Worm (Caenorhabditis elegans): Measurements from ENCODE around the gene ZC239.20.

DNA sequence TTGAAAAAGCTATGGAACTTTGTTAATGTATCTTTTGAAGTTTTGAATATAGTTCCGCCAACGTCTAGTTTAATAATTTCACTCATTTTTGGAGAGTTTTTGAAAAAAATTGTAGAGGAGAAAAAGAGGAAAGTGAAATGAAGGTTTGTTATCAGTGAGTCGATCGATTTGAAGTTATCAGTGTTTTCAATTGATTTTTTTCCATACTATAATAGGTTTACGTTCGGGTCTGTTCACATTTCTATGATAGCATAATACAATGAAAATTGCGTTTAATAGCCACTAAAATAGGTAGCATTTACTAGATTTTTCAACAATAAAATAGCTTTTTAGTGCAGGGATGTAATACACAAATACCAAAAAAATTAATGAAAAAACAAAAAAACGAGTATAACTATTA, 18.9 kb upstream of the ZC239.20 start, which contains the start of gene ZC239.16:
- no peak for TF ChIP-seq C16A3.4 (tag; optimal IDR thresholded peaks at IDR 0.05)
- no peak for TF ChIP-seq aly-2 (tag; optimal IDR thresholded peaks at IDR 0.05)
- TF ChIP-seq egl-27 (tag; optimal IDR thresholded peaks at IDR 0.05): no peak
- no peak for TF ChIP-seq ceh-82 (tag; optimal IDR thresholded peaks at IDR 0.05)
- TF ChIP-seq ztf-4 (tag; optimal IDR thresholded peaks at IDR 0.05): no peak
- TF ChIP-seq nhr-11 (tag; optimal IDR thresholded peaks at IDR 0.05): no peak

Data from whole organism, L1 larva.